Worm (Caenorhabditis elegans): ENCODE results near the gene C37C3.10.

C37C3.10 gene

DNA sequence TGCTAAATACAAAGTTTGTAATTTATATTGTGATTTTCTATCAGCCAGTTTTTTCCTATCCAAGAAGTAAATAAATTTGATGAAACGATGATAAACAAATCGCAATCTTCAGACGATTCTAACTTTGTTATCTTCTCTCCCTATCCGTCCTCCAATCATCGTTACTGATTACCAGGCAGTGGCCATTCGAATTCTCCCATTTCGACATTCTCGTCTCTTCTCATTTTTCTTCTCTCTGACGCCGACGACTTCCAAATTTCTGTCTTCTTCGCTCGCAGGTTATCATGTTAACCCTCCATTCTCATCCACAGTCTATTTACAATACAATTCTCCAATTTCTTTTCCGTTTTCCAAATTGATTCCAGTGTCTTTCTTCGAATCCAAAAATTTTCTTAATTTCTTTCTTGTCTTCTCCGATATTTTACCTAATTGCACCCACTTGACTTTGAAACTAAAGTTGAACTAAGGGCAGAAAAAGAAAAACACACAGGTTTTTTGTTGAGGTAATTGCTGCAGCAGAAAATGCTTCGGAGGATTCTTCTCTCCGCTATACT, 15.6 kb upstream of the C37C3.10 start, which contains the start of gene F40A3.2:
F40A3.2 (plus strand) TSS at position 504 of the 554 bp plus-strand sequence.
- TF ChIP-seq ceh-22 (tag; optimal IDR thresholded peaks at IDR 0.05) (no peak), ceh-31 (tag; optimal IDR thresholded peaks at IDR 0.05) (no peak), ceh-48 (tag; optimal IDR thresholded peaks at IDR 0.05) (no peak), mec-3 (tag; optimal IDR thresholded peaks at IDR 0.05; ENCODE audit: borderline replicate concordance) (no peak), madf-2 (tag; optimal IDR thresholded peaks at IDR 0.05) (no peak), hlh-8 (tag; optimal IDR thresholded peaks at IDR 0.05) (no peak), Y22D7AL.16 (tag; optimal IDR thresholded peaks at IDR 0.05) (no peak)

DNA sequence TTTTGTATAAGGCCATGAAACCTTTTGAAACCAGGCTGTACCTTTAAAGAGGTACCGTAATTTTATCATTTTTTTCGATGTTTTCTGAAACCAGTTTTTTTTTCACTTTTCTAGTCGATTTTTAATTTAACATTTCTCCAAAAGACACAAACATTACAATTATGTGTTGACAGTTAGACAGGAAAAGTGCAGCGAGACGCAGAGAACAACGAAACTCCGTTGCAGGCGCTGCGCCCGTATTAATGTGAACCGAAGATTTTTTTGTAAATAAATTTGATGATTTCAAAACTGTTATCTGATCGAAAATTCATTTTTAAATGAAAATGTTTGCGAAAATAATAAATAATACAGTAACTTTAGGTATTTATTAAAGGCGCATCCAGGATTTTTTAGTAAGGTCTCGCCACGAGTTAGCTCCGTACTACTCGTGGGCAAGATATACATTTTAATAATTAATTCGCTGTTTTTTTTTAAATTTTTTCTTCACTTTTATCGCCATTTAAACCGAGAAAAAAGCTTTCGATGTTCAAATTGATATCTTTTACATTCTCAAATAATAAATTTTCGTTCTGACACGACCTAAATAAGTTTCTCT, 14.1 kb upstream of the C37C3.10 start, which contains the start of gene F40A3.3:
F40A3.3 (plus strand) TSS at position 564 of the 595 bp plus-strand sequence.
- no peak for TF ChIP-seq hlh-8 (tag; optimal IDR thresholded peaks at IDR 0.05)
- no peak for TF ChIP-seq fkh-6 (tag; optimal IDR thresholded peaks at IDR 0.05)
- TF ChIP-seq C08G9.2 (tag; optimal IDR thresholded peaks at IDR 0.05), result no peak
- no peak for TF ChIP-seq sdc-2 (tag; optimal IDR thresholded peaks at IDR 0.05)
- no peak for TF ChIP-seq che-1 (tag; optimal IDR thresholded peaks at IDR 0.05)
- no peak for TF ChIP-seq dve-1 (tag; optimal IDR thresholded peaks at IDR 0.05)
- no peak for TF ChIP-seq hlh-15 (tag; optimal IDR thresholded peaks at IDR 0.05)
- TF ChIP-seq lin-11 (tag; optimal IDR thresholded peaks at IDR 0.05), result no peak
- TF ChIP-seq sox-2 (GFP tag; IDR thresholded peaks at IDR 0.05), result no peak
- no peak for TF ChIP-seq nfya-1 (tag; optimal IDR thresholded peaks at IDR 0.05)
- no peak for TF ChIP-seq elt-4 (tag; optimal IDR thresholded peaks at IDR 0.05)
- TF ChIP-seq ceh-48 (tag; optimal IDR thresholded peaks at IDR 0.05), result no peak
- TF ChIP-seq ahr-1 (tag; optimal IDR thresholded peaks at IDR 0.05), result no peak
- no peak for TF ChIP-seq syd-9 (tag; optimal IDR thresholded peaks at IDR 0.05)

DNA sequence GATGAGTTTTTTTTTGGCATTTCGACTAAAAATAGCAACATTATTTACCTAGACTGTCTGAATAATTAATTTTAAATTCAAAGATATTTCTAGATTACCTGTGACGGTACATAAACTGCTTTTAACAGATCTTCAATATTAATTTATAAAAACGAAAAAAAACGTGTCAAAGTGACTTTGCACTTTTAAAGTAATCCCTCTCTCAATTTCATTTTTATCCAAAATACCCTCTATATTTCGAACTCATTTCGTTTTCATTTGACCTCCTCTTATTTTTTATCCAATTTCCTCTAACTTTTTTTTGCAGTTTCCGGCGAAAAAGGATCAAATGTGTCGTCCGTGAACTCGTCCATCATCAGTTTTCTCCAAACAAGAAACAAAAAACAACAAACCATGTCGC, 12.6 kb upstream of the C37C3.10 start, which contains the start of gene F40A3.4:
F40A3.4 (plus strand) TSS at position 301 of the 400 bp plus-strand sequence.
- TF ChIP-seq lim-6 (tag; optimal IDR thresholded peaks at IDR 0.05) (no peak), dmd-4 (tag; optimal IDR thresholded peaks at IDR 0.05; ENCODE audit: borderline replicate concordance) (no peak), eyg-1 (tag; optimal IDR thresholded peaks at IDR 0.05) (no peak), unc-42 (tag; optimal IDR thresholded peaks at IDR 0.05) (no peak), ref-2 (tag; optimal IDR thresholded peaks at IDR 0.05) (no peak), fax-1 (tag; optimal IDR thresholded peaks at IDR 0.05) (no peak), ceh-30 (tag; optimal IDR thresholded peaks at IDR 0.05) (no peak), ceh-31 (tag; optimal IDR thresholded peaks at IDR 0.05) (no peak), rnt-1 (tag; optimal IDR thresholded peaks at IDR 0.05) (no peak), pha-2 (tag; optimal IDR thresholded peaks at IDR 0.05) (no peak), ztf-16 (tag; optimal IDR thresholded peaks at IDR 0.05) (no peak), ceh-18 (tag; optimal IDR thresholded peaks at IDR 0.05) (no peak), fkh-6 (tag; optimal IDR thresholded peaks at IDR 0.05) (no peak), unc-3 (GFP tag; conservative IDR thresholded peaks at IDR 0.05) (no peak), unc-3 (tag; optimal IDR thresholded peaks at IDR 0.05) (no peak), hlh-30 (tag; optimal IDR thresholded peaks at IDR 0.05; ENCODE audit: insufficient read depth) (no peak), lin-11 (tag; optimal IDR thresholded peaks at IDR 0.05) (no peak)

ce11 chrV:7872945-7873344, 10.1 kb upstream of the C37C3.10 start:
- peak; percentile 96 for TF ChIP-seq unc-42 (tag; optimal IDR thresholded peaks at IDR 0.05)
- TF ChIP-seq ceh-18 (tag; optimal IDR thresholded peaks at IDR 0.05), result no peak
- peak; percentile 16 for TF ChIP-seq fkh-10 (GFP tag; optimal IDR thresholded peaks at IDR 0.05)

DNA sequence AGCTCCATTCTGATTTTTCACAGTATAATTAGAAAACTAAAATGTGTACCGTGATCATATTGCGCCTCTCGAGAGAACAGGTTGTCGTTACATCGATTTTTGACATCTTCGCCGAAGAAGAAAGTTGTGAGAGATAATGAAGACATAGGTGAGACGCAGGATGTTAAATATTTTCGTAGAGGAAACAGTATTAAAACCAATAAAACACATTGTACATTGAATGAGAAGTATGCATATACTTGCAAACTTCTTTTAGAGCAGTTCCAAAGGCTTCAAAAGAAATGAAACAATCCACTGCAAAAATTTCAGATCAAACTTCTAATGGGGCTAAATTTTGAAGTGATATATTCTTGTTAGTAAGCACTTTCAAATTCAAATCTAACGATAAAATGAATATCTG, 7.8 kb upstream of the C37C3.10 start, which contains the start of gene nipi-4:
nipi-4 (minus strand) TSS at position 101 of the 400 bp plus-strand sequence.
- TF ChIP-seq ceh-14 (tag; optimal IDR thresholded peaks at IDR 0.05) (no peak), hlh-8 (tag; optimal IDR thresholded peaks at IDR 0.05) (no peak), hlh-13 (GFP tag; optimal IDR thresholded peaks at IDR 0.05) (no peak), ceh-34 (tag; optimal IDR thresholded peaks at IDR 0.05) (no peak), K09A11.1 (tag; optimal IDR thresholded peaks at IDR 0.05; ENCODE audit: insufficient read depth) (no peak), nfya-1 (tag; optimal IDR thresholded peaks at IDR 0.05) (no peak), pag-3 (tag; optimal IDR thresholded peaks at IDR 0.05; ENCODE audit: borderline replicate concordance) (no peak), hlh-30 (tag; optimal IDR thresholded peaks at IDR 0.05; ENCODE audit: insufficient read depth) (no peak), ref-2 (tag; optimal IDR thresholded peaks at IDR 0.05) (no peak), unc-42 (tag; optimal IDR thresholded peaks at IDR 0.05) (no peak), rnt-1 (tag; optimal IDR thresholded peaks at IDR 0.05) (no peak), ahr-1 (tag; optimal IDR thresholded peaks at IDR 0.05) (no peak), pha-2 (tag; optimal IDR thresholded peaks at IDR 0.05) (no peak), hlh-6 (tag; optimal IDR thresholded peaks at IDR 0.05) (no peak), ztf-16 (tag; optimal IDR thresholded peaks at IDR 0.05) (no peak)
